Fruit fly (Drosophila melanogaster) whole organism, embryonic: ENCODE results near the gene CG42237.

Experiments used
- Atf-2 ChIP-seq: fragments of 200-800 bp; sonication (Bioruptor generic); optimal IDR thresholded peaks from 2 replicates; lab custom pipeline; 2016; ENCODE audit warnings: missing biosample characterization, missing genetic modification characterization
- B-H1 ChIP-seq: fragments of 200-800 bp; sonication (Bioruptor generic); IDR thresholded peaks from 3 replicates; pipeline ENCODE4 v1.3.6; 2022; ENCODE audit warnings: missing biosample characterization, missing genetic modification characterization
- C15 ChIP-seq: fragments of 200-800 bp; sonication (Bioruptor generic); IDR thresholded peaks from 3 replicates; pipeline ENCODE4 v1.3.6; 2022; ENCODE audit warnings: missing biosample characterization, missing genetic modification characterization
- CG10147 ChIP-seq: fragments of 200-800 bp; sonication (Bioruptor generic); optimal IDR thresholded peaks from 2 replicates; lab custom pipeline; 2019; ENCODE audit warnings: missing biosample characterization, mild to moderate bottlenecking, missing genetic modification characterization, moderate library complexity
- CG10366 ChIP-seq: fragments of 200-800 bp; sonication (Bioruptor generic); IDR thresholded peaks from 2 replicates; pipeline ENCODE4 v1.3.6; 2022; ENCODE audit warnings: missing biosample characterization, missing genetic modification characterization
- CG10979 ChIP-seq: fragments of 200-800 bp; sonication (Bioruptor generic); optimal IDR thresholded peaks from 2 replicates; lab custom pipeline; 2018; ENCODE audit warnings: missing biosample characterization, mild to moderate bottlenecking, missing genetic modification characterization, moderate library complexity
- CG11085 ChIP-seq: fragments of 200-800 bp; sonication (Bioruptor generic); IDR thresholded peaks from 2 replicates; pipeline ENCODE4 v1.3.6; 2022; ENCODE audit warnings: missing biosample characterization, missing genetic modification characterization
- CG11560 ChIP-seq: fragments of 200-800 bp; sonication (Bioruptor generic); IDR thresholded peaks from 3 replicates; pipeline ENCODE4 v1.3.6; 2022; ENCODE audit warnings: missing biosample characterization, missing genetic modification characterization
- CG12155 ChIP-seq: fragments of 200-800 bp; sonication (Bioruptor generic); optimal IDR thresholded peaks from 3 replicates; lab custom pipeline; 2016; ENCODE audit warnings: missing biosample characterization, missing genetic modification characterization
- CG1602 ChIP-seq: fragments of 200-800 bp; sonication (Bioruptor generic); optimal IDR thresholded peaks from 3 replicates; lab custom pipeline; 2016; ENCODE audit warnings: missing biosample characterization, missing genetic modification characterization
- CG16815 ChIP-seq: fragments of 200-800 bp; sonication (Bioruptor generic); optimal IDR thresholded peaks from 3 replicates; lab custom pipeline; 2017; ENCODE audit warnings: missing biosample characterization, mild to moderate bottlenecking, missing genetic modification characterization
- CG17186 ChIP-seq: fragments of 200-800 bp; sonication (Bioruptor generic); optimal IDR thresholded peaks from 3 replicates; lab custom pipeline; 2017; ENCODE audit warnings: missing biosample characterization, missing genetic modification reagents, missing genetic modification characterization
- CG2712 ChIP-seq: fragments of 200-800 bp; optimal IDR thresholded peaks from 3 replicates; lab custom pipeline; 2019; ENCODE audit warnings: missing biosample characterization, mild to moderate bottlenecking, missing genetic modification characterization, moderate library complexity
- CG2889 ChIP-seq: fragments of 200-800 bp; sonication (Bioruptor generic); IDR thresholded peaks from 3 replicates; pipeline ENCODE4 v1.3.6; 2022; ENCODE audit warnings: missing biosample characterization, missing genetic modification characterization
- CG43689 ChIP-seq: fragments of 200-800 bp; sonication (Bioruptor generic); IDR thresholded peaks from 2 replicates; pipeline ENCODE4 v1.3.6; 2022; ENCODE audit warnings: missing biosample characterization, missing genetic modification characterization
- CG4730 ChIP-seq: fragments of 200-800 bp; sonication (Bioruptor generic); IDR thresholded peaks from 2 replicates; pipeline ENCODE4 v1.3.6; 2022; ENCODE audit warnings: missing biosample characterization, missing genetic modification characterization
- CG7271 ChIP-seq: fragments of 200-800 bp; sonication (Bioruptor generic); optimal IDR thresholded peaks from 2 replicates; lab custom pipeline; 2018; ENCODE audit warnings: missing biosample characterization, mild to moderate bottlenecking, missing genetic modification characterization, moderate library complexity
- CG9437 ChIP-seq: fragments of 200-800 bp; sonication (Bioruptor generic); optimal IDR thresholded peaks from 2 replicates; lab custom pipeline; 2018; ENCODE audit warnings: missing biosample characterization, mild to moderate bottlenecking, missing genetic modification characterization
- CG9727 ChIP-seq: fragments of 200-800 bp; sonication (Bioruptor generic); optimal IDR thresholded peaks from 3 replicates; lab custom pipeline; 2017; ENCODE audit warnings: missing biosample characterization, mild to moderate bottlenecking, missing genetic modification characterization
- CHES-1-like ChIP-seq: fragments of 200-800 bp; sonication (Bioruptor generic); optimal IDR thresholded peaks from 2 replicates; lab custom pipeline; 2016; ENCODE audit warnings: missing biosample characterization, missing genetic modification characterization
- Chrac-16 ChIP-seq: fragments of 200-800 bp; sonication (Bioruptor generic); optimal IDR thresholded peaks from 3 replicates; lab custom pipeline; 2016; ENCODE audit warnings: missing biosample characterization, missing genetic modification characterization
- Deaf1 ChIP-seq: fragments of 200-800 bp; optimal IDR thresholded peaks from 3 replicates; lab custom pipeline; 2019; ENCODE audit warnings: missing biosample characterization, mild to moderate bottlenecking, missing genetic modification characterization, moderate library complexity
- Doc3 ChIP-seq: fragments of 200-800 bp; sonication (Bioruptor generic); IDR thresholded peaks from 3 replicates; pipeline ENCODE4 v1.3.6; 2022; ENCODE audit warnings: missing biosample characterization, missing genetic modification characterization; ENCODE audit not compliant: partially characterized antibody
- E2f1 ChIP-seq: fragments of 200-800 bp; sonication (Bioruptor generic); IDR thresholded peaks from 2 replicates; pipeline ENCODE4 v1.3.6; 2022; ENCODE audit warnings: missing biosample characterization, missing genetic modification characterization
- Fer1 ChIP-seq: fragments of 200-800 bp; sonication (Bioruptor generic); optimal IDR thresholded peaks from 2 replicates; lab custom pipeline; 2017; ENCODE audit warnings: missing biosample characterization, mild to moderate bottlenecking, missing genetic modification characterization
- Fer2 ChIP-seq: fragments of 200-800 bp; sonication (Bioruptor generic); optimal IDR thresholded peaks from 2 replicates; lab custom pipeline; 2018; ENCODE audit warnings: missing biosample characterization, mild to moderate bottlenecking, missing genetic modification characterization, moderate library complexity
- H2.0 ChIP-seq: fragments of 200-800 bp; sonication (Bioruptor generic); IDR thresholded peaks from 2 replicates; pipeline ENCODE4 v1.3.6; 2022; ENCODE audit warnings: missing biosample characterization, missing genetic modification characterization
- HLH54F ChIP-seq: fragments of 200-800 bp; sonication (Bioruptor generic); optimal IDR thresholded peaks from 3 replicates; lab custom pipeline; 2016; ENCODE audit warnings: missing biosample characterization, missing genetic modification characterization
- Mad ChIP-seq: fragments of 200-800 bp; sonication (Bioruptor generic); optimal IDR thresholded peaks from 2 replicates; lab custom pipeline; 2016; ENCODE audit warnings: missing biosample characterization, missing genetic modification characterization
- NK7.1 ChIP-seq: fragments of 200-800 bp; sonication (Bioruptor generic); optimal IDR thresholded peaks from 3 replicates; lab custom pipeline; 2016; ENCODE audit warnings: missing biosample characterization, missing genetic modification characterization
- Rfx ChIP-seq: fragments of 200-800 bp; sonication (Bioruptor generic); IDR thresholded peaks from 2 replicates; pipeline ENCODE4 v1.3.6; 2022; ENCODE audit warnings: missing biosample characterization, missing genetic modification characterization
- Six4 ChIP-seq: fragments of 200-800 bp; sonication (Bioruptor generic); optimal IDR thresholded peaks from 2 replicates; lab custom pipeline; 2016; ENCODE audit warnings: missing biosample characterization, missing genetic modification characterization
- ara ChIP-seq: fragments of 200-800 bp; sonication (Bioruptor generic); IDR thresholded peaks from 2 replicates; pipeline ENCODE4 v1.3.6; 2022; ENCODE audit warnings: missing biosample characterization, missing genetic modification characterization
- cad ChIP-seq: fragments of >200 bp; optimal IDR thresholded peaks from 2 replicates; lab custom pipeline; 2017; ENCODE audit warnings: missing biosample characterization, missing genetic modification characterization
- eve ChIP-seq, 2 experiments: fragments of >200 bp; optimal IDR thresholded peaks; 2 replicates each; lab custom pipeline; 2017; ENCODE audit warnings: missing biosample characterization in 2 of 2, missing genetic modification characterization in 2 of 2
- h ChIP-seq: fragments of >200 bp; optimal IDR thresholded peaks from 2 replicates; lab custom pipeline; 2017
- hbn ChIP-seq: fragments of 200-800 bp; sonication (Bioruptor generic); IDR thresholded peaks from 2 replicates; pipeline ENCODE4 v1.3.6; 2022; ENCODE audit warnings: missing biosample characterization, missing genetic modification characterization; ENCODE audit not compliant: partially characterized antibody
- her ChIP-seq: fragments of 200-800 bp; sonication (Bioruptor generic); optimal IDR thresholded peaks from 2 replicates; lab custom pipeline; 2016; ENCODE audit warnings: missing biosample characterization, missing genetic modification characterization
- klu ChIP-seq: fragments of 200-800 bp; sonication (Bioruptor generic); IDR thresholded peaks from 2 replicates; pipeline ENCODE4 v1.3.6; 2022; ENCODE audit warnings: missing biosample characterization, missing genetic modification characterization
- knrl ChIP-seq: fragments of 200-800 bp; sonication (Bioruptor generic); IDR thresholded peaks from 3 replicates; pipeline ENCODE4 v1.3.6; 2022; ENCODE audit warnings: missing biosample characterization, missing genetic modification characterization; ENCODE audit not compliant: partially characterized antibody
- lilli ChIP-seq: fragments of 200-800 bp; sonication (Bioruptor generic); optimal IDR thresholded peaks from 3 replicates; lab custom pipeline; 2016; ENCODE audit warnings: missing biosample characterization, missing genetic modification characterization
- lola ChIP-seq, 3 experiments: fragments of >200 bp in 2 of 3; fragments of 200-800 bp in 1 of 3; sonication (Bioruptor generic) in 1 of 3; optimal IDR thresholded peaks; 2 replicates each; lab custom pipeline; 2017 to 2019; ENCODE audit warnings: missing biosample characterization in 3 of 3, missing genetic modification characterization in 3 of 3, mild to moderate bottlenecking in 1 of 3, moderate library complexity in 1 of 3
- mirr ChIP-seq: fragments of 200-800 bp; sonication (Bioruptor generic); optimal IDR thresholded peaks from 3 replicates; lab custom pipeline; 2018; ENCODE audit warnings: missing biosample characterization, mild to moderate bottlenecking, missing genetic modification characterization
- odd ChIP-seq: fragments of 200-800 bp; sonication (Bioruptor generic); optimal IDR thresholded peaks from 2 replicates; lab custom pipeline; 2017; ENCODE audit warnings: missing biosample characterization, mild to moderate bottlenecking, missing genetic modification characterization
- pita ChIP-seq: fragments of 200-800 bp; sonication (Bioruptor generic); optimal IDR thresholded peaks from 2 replicates; lab custom pipeline; 2017; ENCODE audit warnings: missing biosample characterization, mild to moderate bottlenecking, missing genetic modification characterization
- pzg ChIP-seq: fragments of 200-800 bp; sonication (Bioruptor generic); optimal IDR thresholded peaks from 3 replicates; lab custom pipeline; 2018; ENCODE audit warnings: missing biosample characterization, mild to moderate bottlenecking, missing genetic modification characterization, moderate library complexity
- sisA ChIP-seq: fragments of 200-800 bp; sonication (Bioruptor generic); IDR thresholded peaks from 2 replicates; pipeline ENCODE4 v1.3.6; 2022; ENCODE audit warnings: missing biosample characterization, missing genetic modification characterization
- sug ChIP-seq: fragments of 200-800 bp; optimal IDR thresholded peaks from 2 replicates; lab custom pipeline; 2019; ENCODE audit warnings: missing biosample characterization, mild to moderate bottlenecking, missing genetic modification characterization, moderate library complexity
- tin ChIP-seq: fragments of 200-800 bp; sonication (Bioruptor generic); optimal IDR thresholded peaks from 3 replicates; lab custom pipeline; 2016; ENCODE audit warnings: missing biosample characterization, missing genetic modification characterization
- tll ChIP-seq, 2 experiments: fragments of 200-800 bp in 1 of 2; fragments of >200 bp in 1 of 2; sonication (Bioruptor generic) in 1 of 2; optimal IDR thresholded peaks; 2 replicates each; lab custom pipeline; 2017 to 2019; ENCODE audit warnings: missing biosample characterization in 2 of 2, missing genetic modification characterization in 2 of 2, mild to moderate bottlenecking in 1 of 2, moderate library complexity in 1 of 2
- z ChIP-seq: fragments of 200-800 bp; sonication (Bioruptor generic); IDR thresholded peaks from 3 replicates; pipeline ENCODE4 v1.3.6; 2022; ENCODE audit warnings: missing biosample characterization, missing genetic modification characterization
- zen ChIP-seq: fragments of 200-800 bp; sonication (Bioruptor generic); optimal IDR thresholded peaks from 3 replicates; lab custom pipeline; 2018; ENCODE audit warnings: missing biosample characterization, mild to moderate bottlenecking, missing genetic modification characterization, moderate library complexity

Gene CG42237

dm6 chrX:13099919-13100318, 15.0 kb upstream of the CG42237 start (continued):
- peak; percentile 57 for TF ChIP-seq Six4 (GFP tag; lab: Kevin White, UChicago)
- TF ChIP-seq CG9437 = peak; percentile 51
- peak in 1 of 3 experiments; percentile 36 for TF ChIP-seq lola (GFP tag; optimal IDR thresholded peaks at IDR 0.05; lab: Kevin White, UChicago)
- TF ChIP-seq Mad (GFP tag; lab: Kevin White, UChicago) = no peak
- peak; percentile 81 for TF ChIP-seq B-H1 (GFP tag; lab: Robert Waterston, UW)
- peak; percentile 80 for TF ChIP-seq CG4730 (GFP tag; lab: Robert Waterston, UW)
- TF ChIP-seq tin (GFP tag; lab: Kevin White, UChicago) = peak; percentile 59
- peak; percentile 86 for TF ChIP-seq Fer1 (GFP tag; lab: Kevin White, UChicago)
- TF ChIP-seq ara (GFP tag; lab: Robert Waterston, UW) = peak; percentile 79
- peak; percentile 67 for TF ChIP-seq CG12155 (GFP tag; lab: Kevin White, UChicago)
- TF ChIP-seq mirr (GFP tag; lab: Kevin White, UChicago) = peak; percentile 59
- TF ChIP-seq CG7271 = peak; percentile 40
- TF ChIP-seq NK7.1 (GFP tag; lab: Kevin White, UChicago) = no peak
- TF ChIP-seq CG10366 (GFP tag; lab: Robert Waterston, UW) = peak; percentile 89
- peak; percentile 40 for TF ChIP-seq CG1602 (GFP tag; lab: Kevin White, UChicago)
- no peak for TF ChIP-seq Doc3 (GFP tag; lab: Robert Waterston, UW)
- peak; percentile 86 for TF ChIP-seq E2f1 (GFP tag; lab: Robert Waterston, UW)
- peak; percentile 37 for TF ChIP-seq zen (tag; lab: Kevin White, UChicago)
- peak; percentile 73 for TF ChIP-seq CG10147 (GFP tag; lab: Kevin White, UChicago)
- TF ChIP-seq eve (GFP tag; optimal IDR thresholded peaks at IDR 0.05; lab: Kevin White, UChicago) = no peak
- TF ChIP-seq her = no peak
- TF ChIP-seq pzg (GFP tag; lab: Kevin White, UChicago) = no peak
- no peak for TF ChIP-seq CHES-1-like (GFP tag; lab: Kevin White, UChicago)
- TF ChIP-seq CG11085 (GFP tag; lab: Robert Waterston, UW) = peak; percentile 85
- peak; percentile 75 for TF ChIP-seq sisA (GFP tag; lab: Robert Waterston, UW)
- peak; percentile 79 for TF ChIP-seq Fer2 (tag; lab: Kevin White, UChicago)
- TF ChIP-seq h = no peak
- TF ChIP-seq CG9727 (GFP tag; lab: Kevin White, UChicago) = peak; percentile 70
- TF ChIP-seq HLH54F = peak; percentile 46
- no peak for TF ChIP-seq CG17186 (GFP tag; lab: Kevin White, UChicago)
- TF ChIP-seq z = 0 out of 3 replicates have a peak, but pooled peaks have one; percentile 28
- peak; percentile 80 for TF ChIP-seq CG2889
- peak; percentile 96 for TF ChIP-seq Rfx (GFP tag; lab: Robert Waterston, UW)
- peak; percentile 54 for TF ChIP-seq Chrac-16 (GFP tag; lab: Kevin White, UChicago)
- peak; percentile 66 for TF ChIP-seq CG10979 (tag; lab: Kevin White, UChicago)
- peak; percentile 90 for TF ChIP-seq H2.0
- TF ChIP-seq tll (GFP tag; optimal IDR thresholded peaks at IDR 0.05; lab: Kevin White, UChicago) = no peak
- TF ChIP-seq CG16815 = peak; percentile 51
- no peak for TF ChIP-seq Atf-2 (GFP tag; lab: Kevin White, UChicago)
- TF ChIP-seq C15 = no peak
- TF ChIP-seq cad (GFP tag; lab: Kevin White, UChicago) = no peak
- peak; percentile 79 for TF ChIP-seq klu
- TF ChIP-seq pita (GFP tag; lab: Kevin White, UChicago) = no peak
- TF ChIP-seq hbn (GFP tag; lab: Robert Waterston, UW) = no peak
- TF ChIP-seq CG43689 = peak; percentile 61; the same call in 1 of the 2 replicates
- peak; percentile 65 for TF ChIP-seq odd (GFP tag; lab: Kevin White, UChicago)
- TF ChIP-seq lilli = peak; percentile 69
- TF ChIP-seq CG2712 = peak; percentile 76
- peak; percentile 62 for TF ChIP-seq Deaf1 (tag; lab: Kevin White, UChicago)
- TF ChIP-seq sug (tag; lab: Kevin White, UChicago) = peak; percentile 77
- TF ChIP-seq knrl (GFP tag; lab: Robert Waterston, UW) = no peak
- peak; percentile 62; the same call in 2 of the 3 replicates for TF ChIP-seq CG11560 (tag; lab: Robert Waterston, UW)
